Worm (Caenorhabditis elegans): Measurements from ENCODE around the gene F40B5.2.

DNA sequence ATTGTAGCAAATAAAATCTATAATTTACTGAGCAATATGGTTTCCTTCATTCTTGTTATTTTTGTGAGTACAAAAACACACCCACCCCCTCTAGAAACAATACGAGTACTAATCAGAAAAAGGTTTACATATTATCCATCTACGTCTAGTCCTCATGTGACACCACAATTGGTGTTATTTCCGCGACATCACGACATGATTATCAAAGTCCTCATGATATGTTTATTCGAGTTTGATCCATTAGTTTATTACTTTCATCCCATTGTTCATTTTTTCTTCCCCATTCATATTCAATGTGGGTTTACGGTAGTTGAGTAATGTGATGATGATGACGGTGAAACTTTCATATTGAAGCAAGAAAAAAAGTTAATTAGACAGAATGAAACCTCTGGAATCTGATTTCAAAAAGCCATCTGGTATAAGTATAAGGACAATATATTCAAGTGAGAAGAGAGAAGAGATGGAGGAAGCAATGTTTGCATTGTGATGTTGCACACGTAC lies 13.3 kb upstream of the F40B5.2 start:
- TF ChIP-seq flt-1 (GFP tag; IDR thresholded peaks at IDR 0.05) (no peak), B0310.2 (tag; optimal IDR thresholded peaks at IDR 0.05) (no peak), scrt-1 (GFP tag; IDR thresholded peaks at IDR 0.05) (no peak), hmg-4 (GFP tag; optimal IDR thresholded peaks at IDR 0.05) (no peak), ceh-36 (tag; optimal IDR thresholded peaks at IDR 0.05) (no peak), ama-1 (optimal IDR thresholded peaks at IDR 0.05) (no peak), ets-7 (tag; optimal IDR thresholded peaks at IDR 0.05) (no peak), hnd-1 (tag; optimal IDR thresholded peaks at IDR 0.05) (no peak), tbx-11 (GFP tag; IDR thresholded peaks at IDR 0.05) (no peak), tra-4 (tag; optimal IDR thresholded peaks at IDR 0.05) (no peak), aly-1 (tag; optimal IDR thresholded peaks at IDR 0.05) (no peak)
